Worm (Caenorhabditis elegans) whole organism, midembryonic: ENCODE results near the gene abu-4.

ENCODE experiments used
- T22C8.4 ChIP-seq: fragments of 200-800 bp; sonication (Bioruptor generic); IDR thresholded peaks from 2 replicates; pipeline ENCODE4 v1.3.6; 2022; ENCODE audit warnings: missing genetic modification characterization, missing compliant biosample characterization
- cog-1 ChIP-seq: sonication (generic microtip); optimal IDR thresholded peaks from 2 replicates; lab custom pipeline; 2016; ENCODE audit warnings: missing genetic modification characterization, missing compliant biosample characterization
- flt-1 ChIP-seq: fragments of 200-800 bp; sonication (Bioruptor generic); IDR thresholded peaks from 2 replicates; pipeline ENCODE4 v1.3.6; 2022; ENCODE audit warnings: missing genetic modification characterization, missing compliant biosample characterization
- klf-2 ChIP-seq: fragments of 200-800 bp; sonication (Bioruptor generic); conservative IDR thresholded peaks from 2 replicates; pipeline ENCODE4 v1.3.6; 2022; ENCODE audit warnings: missing genetic modification reagents, missing genetic modification characterization, missing compliant biosample characterization
- med-1 ChIP-seq: sonication (generic microtip); optimal IDR thresholded peaks from 2 replicates; lab custom pipeline; 2017; ENCODE audit warnings: missing genetic modification characterization, mild to moderate bottlenecking, missing compliant biosample characterization, antibody characterized with exemption, missing genetic modification reagents; ENCODE audit not compliant: insufficient read depth
- ref-1 ChIP-seq: fragments of 200-800 bp; sonication (Bioruptor generic); conservative IDR thresholded peaks from 2 replicates; pipeline ENCODE4 v1.3.6; 2022; ENCODE audit warnings: missing genetic modification reagents, missing genetic modification characterization, missing compliant biosample characterization
- tab-1 ChIP-seq: fragments of 200-800 bp; sonication (Bioruptor generic); IDR thresholded peaks from 2 replicates; pipeline ENCODE4 v1.3.6; 2022; ENCODE audit warnings: missing genetic modification characterization, missing compliant biosample characterization
- ztf-23 ChIP-seq: fragments of 200-800 bp; sonication (Bioruptor generic); IDR thresholded peaks from 2 replicates; pipeline ENCODE4 v1.3.6; 2022; ENCODE audit warnings: missing genetic modification reagents, missing genetic modification characterization, missing compliant biosample characterization
- ztf-29 ChIP-seq: fragments of 200-800 bp; sonication (Bioruptor generic); IDR thresholded peaks from 2 replicates; pipeline ENCODE4 v1.3.6; 2022; ENCODE audit warnings: missing genetic modification reagents, missing genetic modification characterization, missing compliant biosample characterization

DNA sequence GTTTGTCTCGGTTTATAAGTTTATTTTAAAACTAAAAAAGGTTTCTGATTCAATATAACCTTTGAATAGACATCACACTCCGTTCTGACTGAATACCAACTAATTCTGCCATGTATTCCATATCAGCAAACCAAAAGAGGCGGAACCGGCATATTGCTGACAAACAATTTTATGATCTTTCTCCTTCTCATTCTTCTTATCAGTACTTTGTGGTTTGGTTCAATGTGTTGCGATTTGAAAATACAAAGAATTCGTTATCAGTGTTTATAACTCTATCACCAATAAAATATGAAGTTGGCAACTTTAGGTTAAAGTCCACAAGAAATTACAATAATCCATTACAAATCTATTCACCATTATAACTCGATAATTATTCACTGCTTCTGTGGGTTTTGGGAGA lies 49.6 kb downstream of the abu-4 start:
- no peak for TF ChIP-seq flt-1 (GFP tag; lab: Robert Waterston, UW)
- TF ChIP-seq cog-1 (tag; lab: Kevin White, UChicago): no peak
- TF ChIP-seq med-1 (GFP tag; lab: Kevin White, UChicago): no peak
- TF ChIP-seq ref-1: no peak
- TF ChIP-seq T22C8.4: no peak
- no peak for TF ChIP-seq klf-2 (GFP tag; lab: Robert Waterston, UW)
- no peak for TF ChIP-seq tab-1 (GFP tag; lab: Robert Waterston, UW)
- TF ChIP-seq ztf-29 (GFP tag; lab: Robert Waterston, UW): no peak
- no peak for TF ChIP-seq ztf-23 (GFP tag; lab: Robert Waterston, UW)
